Worm (Caenorhabditis elegans): Measurements from ENCODE around the gene Y43F8B.25.
A peak's percentile ranks its signal among the peaks of the same experiment; 100 is the strongest.

Gene Y43F8B.25

DNA sequence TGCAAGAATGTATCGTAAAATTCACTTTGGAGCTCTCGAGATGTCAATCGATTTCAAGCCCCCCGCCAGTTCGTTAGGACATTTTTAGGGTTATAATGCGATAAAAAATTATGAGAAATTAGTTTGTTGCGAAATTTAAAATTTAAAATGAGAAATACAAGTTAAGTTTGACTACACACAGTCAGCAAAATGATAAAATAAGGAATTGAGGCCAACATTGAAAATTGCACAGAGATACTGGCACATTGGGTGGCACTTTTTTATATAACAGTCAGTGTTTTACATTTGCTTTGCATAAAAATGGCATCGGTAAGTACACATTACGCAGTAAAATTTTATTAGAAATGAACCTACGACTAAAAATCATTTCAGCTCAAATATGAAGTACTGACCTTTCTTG lies 5.4 kb downstream of the Y43F8B.25 start, which contains the start of gene Y43F8B.12 (continued):
- TF ChIP-seq duxl-1 (tag; optimal IDR thresholded peaks at IDR 0.05; ENCODE audit: poor library complexity) (no peak), snpc-4 (tag; optimal IDR thresholded peaks at IDR 0.05) (no peak), T26A8.4 (GFP tag; IDR thresholded peaks at IDR 0.05) (no peak), ctbp-1 (GFP tag; IDR thresholded peaks at IDR 0.05) (no peak), nhr-6 (tag; optimal IDR thresholded peaks at IDR 0.05) (no peak)

DNA sequence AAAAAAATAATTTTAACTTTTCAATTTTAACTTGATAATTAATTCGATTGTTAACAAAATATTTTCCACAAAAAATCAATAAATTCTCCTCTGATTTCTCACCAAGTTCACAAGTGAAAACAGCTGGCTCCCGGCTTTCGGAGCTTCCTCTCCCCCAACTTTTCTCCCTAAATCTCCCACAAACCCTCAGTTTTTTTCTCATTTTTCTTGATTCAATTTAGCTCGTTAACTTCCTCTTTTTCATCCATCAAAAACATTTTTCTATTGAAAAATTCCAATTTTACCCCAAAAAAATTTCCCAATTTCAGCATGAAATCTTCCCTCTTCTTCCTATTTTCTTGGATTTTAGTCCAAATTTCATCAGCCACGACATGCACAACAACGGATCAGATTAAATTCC lies 7.7 kb downstream of the Y43F8B.25 start, which contains the start of gene Y43F8B.11:
Gene Y43F8B.11 (plus strand): TSS at position 301 of the 400 bp plus-strand sequence.
- no peak for TF ChIP-seq madf-9 (GFP tag; conservative IDR thresholded peaks at IDR 0.05)
- no peak for TF ChIP-seq nhr-28 (tag; optimal IDR thresholded peaks at IDR 0.05)
- peak; percentile 62 for TF ChIP-seq aha-1 (tag)

DNA sequence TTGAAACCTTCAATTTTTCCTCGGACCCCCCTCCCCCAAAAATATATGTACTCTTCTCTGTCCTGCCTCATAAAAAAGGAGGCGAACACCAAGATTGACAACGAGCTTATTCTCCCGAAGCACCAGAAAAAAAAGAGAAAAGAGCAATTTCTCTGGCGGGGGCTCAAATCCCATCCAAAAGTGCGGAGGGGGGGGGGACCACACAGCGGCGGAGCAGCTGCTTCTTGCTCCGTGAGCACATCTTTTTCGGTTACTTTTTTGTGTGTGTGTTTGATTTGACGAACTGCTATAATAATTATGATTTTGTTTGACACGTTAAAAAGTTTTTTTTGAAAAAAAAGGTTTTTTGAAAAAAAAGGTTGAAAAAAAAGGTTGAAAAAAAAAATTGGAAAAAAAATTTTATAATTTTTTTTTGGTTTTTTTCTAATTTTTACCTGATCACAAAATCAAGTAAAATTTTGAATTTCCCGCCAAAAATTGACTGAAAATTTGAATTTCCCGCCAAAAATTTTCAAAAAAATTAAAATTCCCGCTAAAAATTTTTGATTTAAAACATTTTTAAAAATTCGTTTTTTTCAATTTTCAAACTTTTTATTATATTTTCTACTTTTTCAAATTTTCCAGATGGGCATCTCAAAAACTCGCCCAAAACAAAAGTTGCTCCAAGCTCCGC lies 11.3 kb downstream of the Y43F8B.25 start, which contains the start of gene Y43F8B.10:
Gene Y43F8B.10 (plus strand): TSS at position 623 of the 673 bp plus-strand sequence.
- TF ChIP-seq nhr-10 (tag; optimal IDR thresholded peaks at IDR 0.05) (no peak), set-16 (GFP tag; IDR thresholded peaks at IDR 0.05) (peak; percentile 52; the same call in 1 of the 2 replicates)

DNA sequence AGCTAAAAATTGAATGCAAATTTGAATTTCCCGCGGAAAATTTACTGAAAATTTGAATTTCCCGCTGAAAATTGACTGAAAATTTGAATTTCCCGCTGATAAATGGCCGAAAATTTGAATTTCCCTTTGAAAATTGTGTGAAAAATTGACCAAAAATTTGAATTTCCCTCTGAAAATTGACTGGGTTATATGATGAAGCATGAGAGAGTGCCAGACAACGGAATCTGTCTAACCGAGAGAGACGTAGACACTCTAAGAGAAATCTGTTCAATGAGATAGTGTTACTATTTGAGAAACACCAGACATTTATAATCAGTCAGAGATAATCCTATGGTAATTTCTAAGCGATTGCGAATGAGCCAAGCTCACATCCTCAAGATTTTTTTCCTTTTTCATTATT lies 14.6 kb downstream of the Y43F8B.25 start:
- TF ChIP-seq ceh-28 (tag; optimal IDR thresholded peaks at IDR 0.05) (no peak), ceh-82 (tag; optimal IDR thresholded peaks at IDR 0.05) (no peak), zag-1 (tag; optimal IDR thresholded peaks at IDR 0.05) (no peak)

DNA sequence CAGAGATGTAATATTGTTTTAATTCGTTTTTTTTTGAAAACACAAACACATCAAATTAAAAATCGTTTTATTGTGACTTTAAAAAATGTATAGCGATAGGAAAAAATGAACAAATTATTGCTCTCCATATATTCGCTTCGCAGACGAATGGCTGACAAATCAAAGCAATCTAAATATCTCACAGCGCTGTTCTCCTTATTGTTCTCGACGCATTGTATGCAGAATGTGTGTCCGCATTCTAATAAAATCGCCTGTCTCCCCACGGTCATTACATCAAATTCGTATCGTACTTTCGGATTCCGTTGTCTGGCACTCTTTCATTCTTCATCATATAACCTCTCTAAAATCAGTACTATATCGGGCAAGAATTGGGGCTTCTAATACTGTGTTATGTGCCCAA lies 15.1 kb downstream of the Y43F8B.25 start, which contains the start of gene Y43F8B.9:
Gene Y43F8B.9 (plus strand): TSS at position 301 of the 400 bp plus-strand sequence.
- no peak for TF ChIP-seq nhr-10 (tag; optimal IDR thresholded peaks at IDR 0.05)
- no peak for TF ChIP-seq ceh-20 (GFP tag; IDR thresholded peaks at IDR 0.05)
- TF ChIP-seq nhr-237 (tag; optimal IDR thresholded peaks at IDR 0.05) = no peak
- no peak for TF ChIP-seq D1046.2 (GFP tag; IDR thresholded peaks at IDR 0.05)
- TF ChIP-seq lin-13 (GFP tag; optimal IDR thresholded peaks at IDR 0.05) = no peak
- no peak for TF ChIP-seq T26A8.4 (GFP tag; IDR thresholded peaks at IDR 0.05)
- TF ChIP-seq lin-38 (GFP tag; IDR thresholded peaks at IDR 0.05) = no peak
- no peak for TF ChIP-seq pha-4 (GFP tag; IDR thresholded peaks at IDR 0.05)
- no peak for TF ChIP-seq pha-4 (tag; optimal IDR thresholded peaks at IDR 0.05)
- TF ChIP-seq daf-16 (GFP tag; optimal IDR thresholded peaks at IDR 0.05) = no peak
- TF ChIP-seq daf-16 (tag; optimal IDR thresholded peaks at IDR 0.05) = no peak
- no peak for TF ChIP-seq nhr-102 (tag; optimal IDR thresholded peaks at IDR 0.05)
- TF ChIP-seq nhr-6 (tag; optimal IDR thresholded peaks at IDR 0.05) = no peak
- no peak for TF ChIP-seq zip-2 (tag; optimal IDR thresholded peaks at IDR 0.05)
- no peak for TF ChIP-seq mdl-1 (tag; optimal IDR thresholded peaks at IDR 0.05)
- no peak for TF ChIP-seq jun-1 (tag; optimal IDR thresholded peaks at IDR 0.05)
- TF ChIP-seq cey-2 (tag; optimal IDR thresholded peaks at IDR 0.05; ENCODE audit: borderline replicate concordance, insufficient read depth) = no peak
- no peak for TF ChIP-seq ZK337.2 (GFP tag; IDR thresholded peaks at IDR 0.05)

DNA sequence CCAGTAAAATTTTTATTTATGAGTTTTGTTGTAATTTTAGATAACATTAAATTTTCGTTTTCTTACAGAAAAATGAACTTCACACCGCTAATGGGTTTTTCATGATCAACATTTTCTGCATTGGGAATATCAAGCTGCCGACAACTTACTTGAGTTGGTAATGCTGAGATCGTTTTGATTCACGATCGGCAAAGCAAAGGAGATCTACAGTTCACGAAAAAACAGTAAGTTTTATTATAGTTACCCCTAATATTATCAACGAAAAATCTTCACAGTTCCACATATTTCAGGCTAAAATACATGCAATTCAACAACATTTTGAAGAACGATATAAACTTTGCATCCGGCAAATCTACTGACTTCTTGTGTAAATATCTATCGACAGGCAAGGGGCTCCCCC lies 19.8 kb downstream of the Y43F8B.25 start, which contains the start of gene Y43F8B.22:
Gene Y43F8B.22 (plus strand): TSS at position 301 of the 400 bp plus-strand sequence.
- TF ChIP-seq aha-1 (tag) (peak; percentile 68), nhr-102 (tag; optimal IDR thresholded peaks at IDR 0.05) (no peak)

DNA sequence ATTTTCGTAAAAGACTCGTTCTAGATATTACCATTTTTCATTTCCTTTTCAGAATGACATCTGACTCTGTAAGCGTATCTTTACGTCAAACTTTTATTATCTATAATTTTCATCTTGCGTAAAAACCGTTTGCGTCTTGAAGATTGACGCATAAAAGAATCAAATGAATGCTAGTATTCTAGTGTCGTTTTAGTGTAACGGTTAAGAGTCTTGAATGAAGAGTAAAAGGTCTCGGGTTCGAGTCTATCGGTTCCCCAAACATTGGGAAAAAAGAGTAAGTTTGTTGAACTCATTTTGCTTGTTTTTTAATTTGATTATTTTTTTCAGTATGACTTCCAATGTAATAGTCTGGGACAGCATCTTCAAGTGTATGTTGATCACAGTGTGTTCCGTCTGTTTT lies 21.8 kb downstream of the Y43F8B.25 start, which contains the start of gene Y43F8B.17:
Gene Y43F8B.17 (plus strand): TSS at position 215 of the 400 bp plus-strand sequence.
- no peak for TF ChIP-seq madf-9 (GFP tag; conservative IDR thresholded peaks at IDR 0.05)
- TF ChIP-seq ces-1 (GFP tag; optimal IDR thresholded peaks at IDR 0.05) = no peak
- TF ChIP-seq duxl-1 (tag; optimal IDR thresholded peaks at IDR 0.05; ENCODE audit: poor library complexity) = no peak
- TF ChIP-seq nhr-76 (tag; optimal IDR thresholded peaks at IDR 0.05) = no peak
- no peak for TF ChIP-seq mxl-3 (GFP tag; optimal IDR thresholded peaks at IDR 0.05)
- no peak for TF ChIP-seq D1046.2 (GFP tag; IDR thresholded peaks at IDR 0.05)
- no peak for TF ChIP-seq lsy-2 (tag; optimal IDR thresholded peaks at IDR 0.05)
- TF ChIP-seq nhr-42 (GFP tag; IDR thresholded peaks at IDR 0.05) = no peak
- TF ChIP-seq hif-1 (tag; optimal IDR thresholded peaks at IDR 0.05) = no peak
- no peak for TF ChIP-seq lin-38 (GFP tag; IDR thresholded peaks at IDR 0.05)
- TF ChIP-seq vab-7 (GFP tag; IDR thresholded peaks at IDR 0.05) = no peak

All from whole organism, L4 larva.